Fruit fly (Drosophila melanogaster) whole organism, embryonic: ENCODE results near the gene Rtca.

Experiments used
- Abd-B ChIP-seq: fragments of 200-800 bp; sonication (Bioruptor generic); optimal IDR thresholded peaks from 2 replicates; lab custom pipeline; 2018; ENCODE audit warnings: missing biosample characterization, mild to moderate bottlenecking, missing genetic modification characterization, moderate library complexity
- Bgb ChIP-seq: fragments of 200-800 bp; sonication (Bioruptor generic); IDR thresholded peaks from 2 replicates; pipeline ENCODE4 v1.3.6; 2022; ENCODE audit warnings: missing biosample characterization, missing genetic modification characterization; ENCODE audit not compliant: partially characterized antibody
- CG10267 ChIP-seq: fragments of 200-800 bp; sonication (Bioruptor generic); optimal IDR thresholded peaks from 2 replicates; lab custom pipeline; 2018; ENCODE audit warnings: missing biosample characterization, mild to moderate bottlenecking, missing genetic modification characterization, moderate library complexity
- CG1792 ChIP-seq: fragments of 200-800 bp; sonication (Bioruptor generic); optimal IDR thresholded peaks from 2 replicates; lab custom pipeline; 2016; ENCODE audit warnings: missing biosample characterization, missing genetic modification characterization
- CG18262 ChIP-seq: fragments of 200-800 bp; optimal IDR thresholded peaks from 3 replicates; lab custom pipeline; 2019; ENCODE audit warnings: missing biosample characterization, mild to moderate bottlenecking, missing genetic modification characterization, moderate library complexity
- CG2199 ChIP-seq: fragments of 200-800 bp; sonication (Bioruptor generic); IDR thresholded peaks from 3 replicates; pipeline ENCODE4 v1.3.6; 2022; ENCODE audit warnings: missing biosample characterization, missing genetic modification characterization
- Hmx ChIP-seq: fragments of 200-800 bp; sonication (Bioruptor generic); optimal IDR thresholded peaks from 2 replicates; lab custom pipeline; 2016; ENCODE audit warnings: missing biosample characterization, missing genetic modification characterization
- bab2 ChIP-seq: fragments of 200-800 bp; sonication (Bioruptor generic); optimal IDR thresholded peaks from 2 replicates; lab custom pipeline; 2016; ENCODE audit warnings: missing biosample characterization, missing genetic modification characterization
- croc ChIP-seq: fragments of 200-800 bp; sonication (Bioruptor generic); conservative IDR thresholded peaks from 3 replicates; pipeline ENCODE4 v1.3.6; 2022; ENCODE audit warnings: missing biosample characterization, missing genetic modification characterization
- tna ChIP-seq: fragments of 200-800 bp; sonication (Bioruptor generic); IDR thresholded peaks from 2 replicates; pipeline ENCODE4 v1.3.6; 2022; ENCODE audit warnings: missing biosample characterization, missing genetic modification characterization; ENCODE audit not compliant: partially characterized antibody

- no peak for TF ChIP-seq CG1792 (GFP tag; lab: Kevin White, UChicago)
- TF ChIP-seq Hmx (GFP tag; lab: Kevin White, UChicago), result no peak
- TF ChIP-seq croc (GFP tag; lab: Robert Waterston, UW), result no peak
- peak; percentile 45 for TF ChIP-seq Abd-B (GFP tag; lab: Kevin White, UChicago)
- TF ChIP-seq CG18262 (tag; lab: Kevin White, UChicago), result no peak
- no peak for TF ChIP-seq tna (GFP tag; lab: Robert Waterston, UW)
- TF ChIP-seq CG10267 (tag; lab: Kevin White, UChicago), result peak; percentile 95
- peak; percentile 6 for TF ChIP-seq bab2
- peak; percentile 63; the same call in 1 of the 2 replicates for TF ChIP-seq Bgb (GFP tag; lab: Robert Waterston, UW)
- no peak for TF ChIP-seq CG2199 (GFP tag; lab: Robert Waterston, UW)
Observed at dm6 chrX:2094072-2094761, 22.0 kb downstream of the Rtca start, which contains the start of gene csw.
